Worm (Caenorhabditis elegans) whole organism, L2 larva: ENCODE measurements around the gene ZK262.20.

Experiments used
- ceh-82 ChIP-seq: fragments of 150-350 bp; optimal IDR thresholded peaks from 2 replicates; lab custom pipeline; 2014; ENCODE audit warnings: missing biosample characterization, missing genetic modification characterization
- egl-27 ChIP-seq: sonication (generic microtip); optimal IDR thresholded peaks from 3 replicates; lab custom pipeline; 2017; ENCODE audit warnings: missing biosample characterization, missing genetic modification reagents, missing genetic modification characterization
- elt-1 ChIP-seq: fragments of 150-350 bp; optimal IDR thresholded peaks from 2 replicates; lab custom pipeline; 2014; ENCODE audit warnings: missing biosample characterization, missing genetic modification characterization
- elt-3 ChIP-seq: sonication (generic microtip); optimal IDR thresholded peaks from 2 replicates; lab custom pipeline; 2017; ENCODE audit warnings: missing biosample characterization, missing genetic modification characterization
- lin-11 ChIP-seq: fragments of 150-350 bp; sonication (generic microtip); optimal IDR thresholded peaks from 2 replicates; lab custom pipeline; 2014; ENCODE audit warnings: missing biosample characterization, missing genetic modification characterization, inconsistent platforms, mixed read lengths
- lin-39 ChIP-seq: fragments of 150-350 bp; optimal IDR thresholded peaks from 2 replicates; lab custom pipeline; 2014; ENCODE audit warnings: missing biosample characterization, missing genetic modification reagents, missing genetic modification characterization
- lsy-2 ChIP-seq, 2 experiments: fragments of 150-350 bp in 1 of 2; sonication (generic microtip) in 1 of 2; optimal IDR thresholded peaks; 2 replicates each; lab custom pipeline; 2014 to 2017; ENCODE audit warnings: missing biosample characterization in 2 of 2, missing genetic modification characterization in 2 of 2
- mdl-1 ChIP-seq, 2 experiments: fragments of 150-350 bp in 1 of 2; sonication (generic microtip) in 1 of 2; optimal IDR thresholded peaks; 2 replicates each; lab custom pipeline; 2017; ENCODE audit warnings: missing biosample characterization in 2 of 2, missing genetic modification characterization in 2 of 2
- nhr-129 ChIP-seq: fragments of 150-350 bp; optimal IDR thresholded peaks from 2 replicates; lab custom pipeline; 2014; ENCODE audit warnings: missing biosample characterization, missing genetic modification characterization
- unc-62 ChIP-seq: fragments of 150-350 bp; optimal IDR thresholded peaks from 2 replicates; lab custom pipeline; 2014; ENCODE audit warnings: missing biosample characterization, missing genetic modification reagents, missing genetic modification characterization
- zag-1 ChIP-seq: fragments of 150-350 bp; optimal IDR thresholded peaks from 2 replicates; lab custom pipeline; 2014; ENCODE audit warnings: missing biosample characterization, missing genetic modification characterization

ce11 chrV:18480231-18480630 is 45.4 kb upstream of the ZK262.20 start, which contains the start of gene srh-178:
- no peak for TF ChIP-seq unc-62 (GFP tag; lab: Kevin White, UChicago)
- no peak for TF ChIP-seq lin-39
- no peak for TF ChIP-seq lin-11 (tag; lab: Kevin White, UChicago)
- no peak for TF ChIP-seq ceh-82
- TF ChIP-seq elt-3 (tag; lab: Kevin White, UChicago), result no peak
- TF ChIP-seq egl-27 (tag; lab: Kevin White, UChicago), result no peak
- no peak for TF ChIP-seq mdl-1 (tag; optimal IDR thresholded peaks at IDR 0.05; lab: Kevin White, UChicago)
- no peak for TF ChIP-seq nhr-129 (tag; lab: Kevin White, UChicago)
- TF ChIP-seq zag-1 (tag; lab: Kevin White, UChicago), result no peak
- TF ChIP-seq lsy-2 (tag; optimal IDR thresholded peaks at IDR 0.05; lab: Kevin White, UChicago), result no peak
- no peak for TF ChIP-seq elt-1 (tag; lab: Kevin White, UChicago)
